Worm (Caenorhabditis elegans): ENCODE data around the gene snr-3.

snr-3 gene

DNA sequence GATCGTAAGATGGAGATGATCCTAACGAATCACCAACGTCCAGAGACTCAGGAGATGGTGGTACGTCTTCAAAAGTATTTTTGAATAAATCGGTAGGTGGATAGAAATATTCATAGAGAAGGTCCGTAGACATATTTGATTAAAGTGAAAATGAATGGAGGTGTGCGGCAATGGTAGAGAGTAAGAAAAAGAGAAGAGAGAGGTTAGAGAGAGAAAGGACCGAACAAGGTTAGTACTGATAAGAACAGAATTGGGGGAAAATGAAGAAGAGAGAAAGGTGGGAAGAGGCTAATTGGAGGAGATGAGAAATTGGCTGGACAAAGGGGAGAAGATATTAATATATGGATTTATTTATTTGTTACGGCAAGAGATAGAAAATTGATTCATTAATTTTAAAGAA is 39.9 kb downstream of the snr-3 start, which contains the start of gene nhr-22:
Gene nhr-22 (minus strand): TSS at position 137 of the 400 bp plus-strand sequence.
- TF ChIP-seq blmp-1 (tag; optimal IDR thresholded peaks at IDR 0.05) (peak; percentile 78), fkh-8 (tag; optimal IDR thresholded peaks at IDR 0.05) (no peak), nhr-237 (tag; optimal IDR thresholded peaks at IDR 0.05) (no peak), nhr-85 (tag) (peak; percentile 16), ceh-8 (GFP tag; optimal IDR thresholded peaks at IDR 0.05) (no peak), sup-37 (GFP tag; optimal IDR thresholded peaks at IDR 0.05) (no peak), ceh-88 (GFP tag; IDR thresholded peaks at IDR 0.05) (no peak), elt-3 (tag; optimal IDR thresholded peaks at IDR 0.05) (peak in 1 of 6 experiments; percentile 12), lin-14 (GFP tag; optimal IDR thresholded peaks at IDR 0.05) (peak; percentile 29)

DNA sequence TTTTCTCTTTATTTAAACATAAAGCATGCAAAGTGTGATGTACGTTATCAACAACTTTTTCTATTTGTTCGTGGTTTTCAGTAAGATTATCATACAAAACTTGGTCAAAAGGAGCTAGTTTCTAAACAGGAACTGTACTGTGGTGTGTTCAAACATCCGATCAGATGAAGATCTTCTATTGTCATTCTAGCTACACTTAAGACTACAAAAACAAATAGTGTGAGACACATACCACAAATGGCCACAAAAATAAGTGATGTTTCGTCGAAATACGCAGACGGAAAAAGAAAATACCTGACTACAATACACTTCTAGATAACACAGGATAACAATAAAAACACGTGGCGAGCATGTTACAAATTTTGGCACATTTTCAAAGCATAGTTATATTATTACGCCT is 40.9 kb downstream of the snr-3 start:
- TF ChIP-seq fkh-10 (GFP tag; optimal IDR thresholded peaks at IDR 0.05) (no peak), fkh-4 (tag; optimal IDR thresholded peaks at IDR 0.05; ENCODE audit: borderline replicate concordance) (no peak), lin-13 (GFP tag; optimal IDR thresholded peaks at IDR 0.05) (no peak), ets-5 (GFP tag; IDR thresholded peaks at IDR 0.05) (no peak), fos-1 (tag; optimal IDR thresholded peaks at IDR 0.05) (no peak), efl-1 (optimal IDR thresholded peaks at IDR 0.05) (no peak), efl-1 (GFP tag; optimal IDR thresholded peaks at IDR 0.05 in 1 of 2) (peak in 1 of 2 experiments; percentile 83), nhr-71 (tag; optimal IDR thresholded peaks at IDR 0.05) (peak; percentile 20), vab-15 (tag; optimal IDR thresholded peaks at IDR 0.05) (no peak), nhr-20 (tag; optimal IDR thresholded peaks at IDR 0.05) (peak; percentile 75), lin-35 (GFP tag; optimal IDR thresholded peaks at IDR 0.05) (peak in 1 of 2 experiments; percentile 27), nhr-85 (tag) (peak; percentile 65), skn-1 (tag; optimal IDR thresholded peaks at IDR 0.05) (no peak), egl-27 (tag; optimal IDR thresholded peaks at IDR 0.05) (no peak), snu-23 (GFP tag; optimal IDR thresholded peaks at IDR 0.05) (peak; percentile 17), C16A3.4 (tag; optimal IDR thresholded peaks at IDR 0.05) (no peak), lin-14 (GFP tag; optimal IDR thresholded peaks at IDR 0.05) (peak; percentile 48), sptf-1 (tag; optimal IDR thresholded peaks at IDR 0.05) (no peak), lsy-2 (tag; optimal IDR thresholded peaks at IDR 0.05) (no peak), tlp-1 (tag; optimal IDR thresholded peaks at IDR 0.05) (no peak), elt-2 (tag; optimal IDR thresholded peaks at IDR 0.05) (peak; percentile 45)

DNA sequence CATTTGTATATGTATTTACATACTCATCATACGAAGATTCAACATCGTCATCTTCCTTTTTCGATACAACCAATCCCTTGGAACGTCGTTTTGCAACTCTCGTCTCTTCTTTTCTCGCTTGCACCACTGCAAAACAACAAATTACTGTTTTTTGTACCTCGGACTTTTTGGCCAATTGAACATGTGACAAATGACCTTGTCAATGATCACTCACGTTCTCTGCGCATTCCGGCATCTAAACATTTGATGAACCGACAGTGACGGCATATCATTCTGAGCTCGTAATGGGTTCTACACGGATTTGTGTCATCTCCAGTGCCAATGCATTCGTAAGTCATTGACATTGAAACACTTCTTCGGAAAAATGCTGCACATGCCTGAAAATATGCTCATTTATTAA is 41.4 kb downstream of the snr-3 start:
- TF ChIP-seq tlp-1 (tag; optimal IDR thresholded peaks at IDR 0.05), result no peak
- peak; percentile 54 for TF ChIP-seq blmp-1 (tag; optimal IDR thresholded peaks at IDR 0.05)
- peak; percentile 28 for TF ChIP-seq nhr-20 (tag; optimal IDR thresholded peaks at IDR 0.05)
- peak; percentile 38 for TF ChIP-seq lin-14 (GFP tag; optimal IDR thresholded peaks at IDR 0.05)
- TF ChIP-seq irx-1 (tag; optimal IDR thresholded peaks at IDR 0.05), result no peak
- TF ChIP-seq grh-1 (GFP tag; IDR thresholded peaks at IDR 0.05), result 0 out of 2 replicates have a peak, but pooled peaks have one; percentile 6
- TF ChIP-seq lin-35 (GFP tag; optimal IDR thresholded peaks at IDR 0.05), result peak in 1 of 2 experiments; percentile 33
- no peak for TF ChIP-seq ztf-4 (tag; optimal IDR thresholded peaks at IDR 0.05)
- TF ChIP-seq lsy-2 (tag; optimal IDR thresholded peaks at IDR 0.05), result peak in 1 of 2 experiments; percentile 2
- TF ChIP-seq dsc-1 (tag; optimal IDR thresholded peaks at IDR 0.05), result no peak
- peak; percentile 7 for TF ChIP-seq snu-23 (GFP tag; optimal IDR thresholded peaks at IDR 0.05)
- peak in 2 of 6 experiments; percentile 43 to 75 for TF ChIP-seq elt-3 (tag; optimal IDR thresholded peaks at IDR 0.05)
- TF ChIP-seq tbx-2 (tag; optimal IDR thresholded peaks at IDR 0.05), result peak; percentile 3
- no peak for TF ChIP-seq skn-1 (tag; optimal IDR thresholded peaks at IDR 0.05)
- peak; percentile 1 for TF ChIP-seq nhr-71 (tag; optimal IDR thresholded peaks at IDR 0.05)
- peak in 1 of 2 experiments; percentile 58 for TF ChIP-seq mdl-1 (tag; optimal IDR thresholded peaks at IDR 0.05)
- 0 out of 2 replicates have a peak, but pooled peaks have one; percentile 7 for TF ChIP-seq nhr-19 (GFP tag; conservative IDR thresholded peaks at IDR 0.05)

DNA sequence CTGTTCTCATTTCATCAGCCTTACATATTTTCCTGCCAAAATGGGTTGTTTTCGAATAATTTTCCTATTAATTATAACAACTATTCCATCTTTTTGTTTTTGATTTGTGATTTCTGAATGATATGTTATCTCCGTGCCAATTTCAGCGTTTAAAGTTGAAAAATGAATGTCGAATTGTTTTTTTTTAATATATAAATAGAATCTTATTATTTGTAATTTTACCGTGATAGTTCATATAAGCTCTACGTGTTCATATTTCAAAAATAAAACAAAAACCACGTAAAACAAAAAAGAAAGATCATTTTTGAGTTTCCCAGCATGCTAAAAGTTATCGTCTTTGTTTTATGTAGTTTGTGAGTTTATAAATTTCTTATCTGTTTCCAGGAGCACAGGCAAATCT is 45.9 kb downstream of the snr-3 start, which contains the start of gene K06A1.2:
Gene K06A1.2 (plus strand): TSS at position 301 of the 400 bp plus-strand sequence.
- TF ChIP-seq grh-1 (GFP tag; IDR thresholded peaks at IDR 0.05), result no peak
